Fruit fly (Drosophila melanogaster) whole organism, adult: ENCODE measurements around the gene CG2611.
A peak's percentile ranks its signal among the peaks of the same experiment; 100 is the strongest.

Experiments used
- CG11617 ChIP-seq: fragments of 200-800 bp; sonication (Bioruptor generic); optimal IDR thresholded peaks from 2 replicates; lab custom pipeline; 2017; ENCODE audit warnings: mild to moderate bottlenecking, missing biosample characterization, missing genetic modification reagents, missing genetic modification characterization
- CG12768 ChIP-seq: fragments of 200-800 bp; sonication (Bioruptor generic); optimal IDR thresholded peaks from 2 replicates; lab custom pipeline; 2017; ENCODE audit warnings: missing biosample characterization, missing genetic modification characterization, mild to moderate bottlenecking, moderate library complexity, missing genetic modification reagents
- CG14711 ChIP-seq: fragments of 200-800 bp; sonication (Bioruptor generic); optimal IDR thresholded peaks from 2 replicates; lab custom pipeline; 2018; ENCODE audit warnings: missing biosample characterization, mild to moderate bottlenecking, missing genetic modification characterization, moderate library complexity
- CG1620 ChIP-seq: fragments of 200-800 bp; sonication (Bioruptor generic); optimal IDR thresholded peaks from 2 replicates; lab custom pipeline; 2016; ENCODE audit warnings: missing biosample characterization, missing genetic modification characterization
- CG33017 ChIP-seq: fragments of 200-800 bp; sonication (Bioruptor generic); optimal IDR thresholded peaks from 2 replicates; lab custom pipeline; 2018; ENCODE audit warnings: missing biosample characterization, mild to moderate bottlenecking, missing genetic modification characterization, moderate library complexity
- CG5204 ChIP-seq: fragments of 200-800 bp; sonication (Bioruptor generic); optimal IDR thresholded peaks from 2 replicates; lab custom pipeline; 2016; ENCODE audit warnings: missing biosample characterization, missing genetic modification characterization
- CG7045 ChIP-seq: fragments of 200-800 bp; sonication (Bioruptor generic); optimal IDR thresholded peaks from 2 replicates; lab custom pipeline; 2017; ENCODE audit warnings: missing biosample characterization, mild to moderate bottlenecking, missing genetic modification characterization
- CG7101 ChIP-seq: fragments of 200-800 bp; sonication (Bioruptor generic); optimal IDR thresholded peaks from 2 replicates; lab custom pipeline; 2018; ENCODE audit warnings: missing biosample characterization, mild to moderate bottlenecking, missing genetic modification characterization, moderate library complexity
- Clk ChIP-seq: fragments of 200-800 bp; sonication (Bioruptor generic); optimal IDR thresholded peaks from 2 replicates; lab custom pipeline; 2017; ENCODE audit warnings: missing biosample characterization, missing genetic modification characterization
- Crg-1 ChIP-seq: fragments of 200-800 bp; sonication (Bioruptor generic); optimal IDR thresholded peaks from 2 replicates; lab custom pipeline; 2016; ENCODE audit warnings: missing biosample characterization, missing genetic modification characterization
- Hr96 ChIP-seq: fragments of 200-800 bp; sonication (Bioruptor generic); optimal IDR thresholded peaks from 2 replicates; lab custom pipeline; 2016; ENCODE audit warnings: missing biosample characterization, missing genetic modification characterization
- Mnt ChIP-seq: fragments of 200-800 bp; sonication (Bioruptor generic); optimal IDR thresholded peaks from 2 replicates; lab custom pipeline; 2016; ENCODE audit warnings: missing biosample characterization, mild to moderate bottlenecking, missing genetic modification characterization
- bab1 ChIP-seq: fragments of 200-800 bp; sonication (Bioruptor generic); optimal IDR thresholded peaks from 3 replicates; lab custom pipeline; 2019; ENCODE audit warnings: missing biosample characterization, mild to moderate bottlenecking, missing genetic modification characterization, moderate library complexity
- cic ChIP-seq: fragments of 200-800 bp; sonication (Bioruptor generic); optimal IDR thresholded peaks from 2 replicates; lab custom pipeline; 2017; ENCODE audit warnings: missing biosample characterization, mild to moderate bottlenecking, missing genetic modification characterization, moderate library complexity
- cnc ChIP-seq, 2 experiments: fragments of >200 bp; optimal IDR thresholded peaks; 2 replicates each; lab custom pipeline; 2017
- kay ChIP-seq: fragments of 200-800 bp; sonication (Bioruptor generic); peaks from one replicate; lab custom pipeline; 2016; ENCODE audit warnings: missing biosample characterization, missing genetic modification characterization, borderline replicate concordance
- ovo ChIP-seq: fragments of 200-800 bp; sonication (Bioruptor generic); optimal IDR thresholded peaks from 2 replicates; lab custom pipeline; 2016; ENCODE audit warnings: missing biosample characterization, missing genetic modification characterization
- pad ChIP-seq: fragments of 200-800 bp; sonication (Bioruptor generic); optimal IDR thresholded peaks from 3 replicates; lab custom pipeline; 2017; ENCODE audit warnings: missing biosample characterization, missing genetic modification characterization, mild to moderate bottlenecking, moderate library complexity, missing genetic modification reagents
- tj ChIP-seq: fragments of 200-800 bp; sonication (Bioruptor generic); optimal IDR thresholded peaks from 3 replicates; lab custom pipeline; 2017; ENCODE audit warnings: missing biosample characterization, mild to moderate bottlenecking, missing genetic modification characterization, moderate library complexity
- toe ChIP-seq: fragments of 200-800 bp; sonication (Bioruptor generic); optimal IDR thresholded peaks from 2 replicates; lab custom pipeline; 2016; ENCODE audit warnings: missing biosample characterization, missing genetic modification characterization

CG2611 gene

DNA sequence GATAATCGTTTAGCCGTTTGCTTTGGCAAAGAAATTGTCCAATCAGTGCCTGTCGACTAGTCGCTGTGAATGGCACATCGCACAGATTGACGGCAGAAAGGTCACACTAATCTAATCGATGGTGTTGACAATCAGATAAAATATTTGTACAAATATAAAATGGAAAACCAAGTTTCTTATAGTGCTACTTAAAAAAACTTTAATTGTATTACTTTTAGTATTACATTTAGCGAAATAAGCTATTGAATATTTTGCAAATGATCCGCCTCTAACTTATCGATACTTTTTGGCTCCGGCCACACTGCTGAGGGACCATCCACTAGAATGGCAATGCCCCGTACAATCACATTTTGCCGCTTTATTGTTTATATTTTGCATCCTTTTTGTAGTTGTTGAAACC is 6.1 kb downstream of the CG2611 start, which contains the start of the genes brun and CG2614:
Gene brun (minus strand): TSS at position 69 of the 400 bp plus-strand sequence.
Gene CG2614 (plus strand): TSS at position 317 of the 400 bp plus-strand sequence.
- TF ChIP-seq CG7101 (tag; lab: Kevin White, UChicago) (peak; percentile 78), Hr96 (GFP tag; lab: Kevin White, UChicago) (no peak), Crg-1 (GFP tag; lab: Kevin White, UChicago) (peak; percentile 24), bab1 (peak; percentile 74), Mnt (GFP tag; lab: Kevin White, UChicago) (peak; percentile 64), CG7045 (GFP tag; lab: Kevin White, UChicago) (peak; percentile 42), CG5204 (GFP tag; lab: Kevin White, UChicago) (no peak), CG12768 (peak; percentile 49), ovo (GFP tag; lab: Kevin White, UChicago) (peak; percentile 2), toe (GFP tag; lab: Kevin White, UChicago) (peak; percentile 79), CG11617 (GFP tag; lab: Kevin White, UChicago) (peak; percentile 70), CG33017 (tag; lab: Kevin White, UChicago) (peak; percentile 5), Clk (GFP tag; lab: Kevin White, UChicago) (peak; percentile 41), cic (no peak), kay (GFP tag; lab: Kevin White, UChicago) (no peak), tj (GFP tag; lab: Kevin White, UChicago) (peak; percentile 51), CG14711 (tag; lab: Kevin White, UChicago) (peak; percentile 69), pad (GFP tag; lab: Kevin White, UChicago) (peak; percentile 37), CG1620 (peak; percentile 78), cnc (optimal IDR thresholded peaks at IDR 0.05; lab: Kevin White, UChicago) (no peak)

dm6 chr2L:20661071-20661470 is 11.1 kb downstream of the CG2611 start:
- TF ChIP-seq pad (GFP tag; lab: Kevin White, UChicago) (no peak), kay (GFP tag; lab: Kevin White, UChicago) (no peak), toe (GFP tag; lab: Kevin White, UChicago) (no peak), cic (no peak)

DNA sequence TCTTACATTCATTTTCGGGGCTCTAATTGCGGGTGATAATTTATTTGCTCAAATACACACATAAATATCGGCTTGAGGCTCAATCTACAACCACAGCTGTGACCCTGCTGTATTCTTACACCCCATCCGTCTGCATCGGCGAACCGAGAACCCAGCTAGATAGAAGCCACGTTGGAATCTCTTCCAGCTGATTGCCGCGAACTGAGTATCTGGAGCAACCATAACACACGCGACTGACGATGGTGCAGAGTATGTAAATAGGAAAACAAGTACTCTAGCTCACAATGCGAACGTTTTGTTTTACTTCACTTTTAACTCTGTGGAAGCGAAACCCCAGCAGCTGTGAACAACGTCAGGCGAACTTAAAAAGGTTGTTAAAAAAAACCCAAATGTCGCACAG is 14.4 kb downstream of the CG2611 start:
- TF ChIP-seq CG33017 (tag; lab: Kevin White, UChicago) (no peak), CG12768 (no peak), cic (no peak), ovo (GFP tag; lab: Kevin White, UChicago) (no peak), kay (GFP tag; lab: Kevin White, UChicago) (no peak), pad (GFP tag; lab: Kevin White, UChicago) (no peak), bab1 (no peak), toe (GFP tag; lab: Kevin White, UChicago) (no peak), CG1620 (no peak), tj (GFP tag; lab: Kevin White, UChicago) (no peak), Hr96 (GFP tag; lab: Kevin White, UChicago) (no peak), Clk (GFP tag; lab: Kevin White, UChicago) (no peak)

DNA sequence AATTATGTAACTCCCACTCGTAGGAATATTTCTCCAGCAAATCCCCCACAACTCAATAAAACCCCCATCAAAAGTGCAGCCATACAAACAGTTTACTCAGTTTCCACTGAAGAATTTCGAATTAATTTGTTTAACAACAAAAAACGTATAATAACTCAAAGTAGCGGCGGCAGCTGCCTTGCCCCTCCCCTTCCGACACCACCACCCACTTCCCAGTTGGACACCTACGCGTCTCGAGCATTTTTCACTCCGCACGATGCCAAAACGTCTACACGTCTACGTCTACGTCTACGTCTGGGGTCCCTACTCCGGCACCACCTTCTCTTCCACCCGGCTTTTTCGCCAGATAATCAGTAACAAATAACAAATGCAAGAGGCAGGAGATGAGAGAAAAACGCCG is 21.2 kb downstream of the CG2611 start:
- TF ChIP-seq kay (GFP tag; lab: Kevin White, UChicago), result no peak
- no peak for TF ChIP-seq CG12768
- no peak for TF ChIP-seq CG33017 (tag; lab: Kevin White, UChicago)

DNA sequence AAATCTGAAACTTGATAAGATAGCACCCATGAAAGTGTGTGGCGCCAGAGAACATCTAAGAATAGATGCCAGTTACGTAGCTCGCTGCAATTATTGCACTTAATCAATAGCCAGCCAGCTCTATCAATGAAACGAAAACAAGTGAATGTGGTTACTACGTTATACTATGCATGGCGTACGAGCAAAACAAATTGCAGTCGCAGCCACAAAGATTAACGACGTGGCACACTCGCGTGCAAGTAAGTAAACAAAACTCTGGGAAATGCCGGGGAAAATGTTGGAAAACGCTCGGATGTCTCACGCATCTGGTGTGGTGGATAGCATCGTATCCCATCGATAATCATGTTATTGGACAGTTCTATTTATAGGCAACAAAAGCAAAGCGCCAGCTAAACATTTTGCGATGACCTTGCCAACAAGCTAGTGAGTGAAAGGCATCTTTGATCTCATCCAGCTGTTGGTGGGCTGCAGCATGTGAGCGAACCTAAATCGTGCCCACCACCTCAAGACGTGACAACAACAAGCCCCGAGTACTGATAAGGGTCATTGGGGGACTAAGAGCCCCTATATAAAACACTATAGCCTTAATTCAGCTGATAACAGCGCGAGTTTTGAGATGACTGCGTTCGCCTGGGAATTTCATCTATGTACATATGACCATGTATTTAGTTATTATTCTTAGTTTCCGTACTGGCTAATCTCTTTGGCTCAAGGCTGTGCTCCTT is 23.9 kb downstream of the CG2611 start:
- TF ChIP-seq CG1620 (no peak), Mnt (GFP tag; lab: Kevin White, UChicago) (peak; percentile 19), Hr96 (GFP tag; lab: Kevin White, UChicago) (peak; percentile 37), Crg-1 (GFP tag; lab: Kevin White, UChicago) (no peak), Clk (GFP tag; lab: Kevin White, UChicago) (no peak), CG5204 (GFP tag; lab: Kevin White, UChicago) (no peak), CG33017 (tag; lab: Kevin White, UChicago) (peak; percentile 4), cic (peak; percentile 100), CG12768 (no peak), kay (GFP tag; lab: Kevin White, UChicago) (no peak), bab1 (no peak), tj (GFP tag; lab: Kevin White, UChicago) (peak; percentile 31), CG14711 (tag; lab: Kevin White, UChicago) (no peak), CG7101 (tag; lab: Kevin White, UChicago) (no peak), toe (GFP tag; lab: Kevin White, UChicago) (no peak), CG11617 (GFP tag; lab: Kevin White, UChicago) (no peak), CG7045 (GFP tag; lab: Kevin White, UChicago) (no peak), pad (GFP tag; lab: Kevin White, UChicago) (no peak), cnc (optimal IDR thresholded peaks at IDR 0.05; lab: Kevin White, UChicago) (no peak), ovo (GFP tag; lab: Kevin White, UChicago) (no peak)

DNA sequence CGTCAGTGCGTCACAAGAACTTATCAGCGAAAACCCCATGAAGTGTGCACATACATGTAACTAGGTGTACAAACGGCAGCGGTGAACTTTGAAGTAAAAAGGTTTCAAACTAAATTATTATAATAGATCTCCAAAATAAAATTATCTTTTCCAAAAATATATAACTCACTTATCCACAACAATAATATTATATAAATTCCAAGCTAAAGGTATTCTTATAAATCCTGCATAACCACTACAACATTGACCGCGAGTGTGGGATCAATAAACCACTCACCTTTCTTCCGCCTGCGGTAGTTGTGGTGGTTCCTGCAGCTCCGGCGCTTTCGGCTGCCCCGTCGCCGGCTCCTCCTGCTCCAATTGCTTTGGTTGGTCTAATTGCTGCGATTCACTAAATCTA is 24.7 kb downstream of the CG2611 start:
- no peak for TF ChIP-seq cic
- no peak for TF ChIP-seq Hr96 (GFP tag; lab: Kevin White, UChicago)
- peak; percentile 59 for TF ChIP-seq CG33017 (tag; lab: Kevin White, UChicago)
- TF ChIP-seq CG12768, result peak; percentile 72
- TF ChIP-seq cnc (optimal IDR thresholded peaks at IDR 0.05; lab: Kevin White, UChicago), result no peak
- peak; percentile 12 for TF ChIP-seq pad (GFP tag; lab: Kevin White, UChicago)
- TF ChIP-seq CG5204 (GFP tag; lab: Kevin White, UChicago), result no peak
- peak; percentile 49 for TF ChIP-seq CG14711 (tag; lab: Kevin White, UChicago)
- TF ChIP-seq ovo (GFP tag; lab: Kevin White, UChicago), result no peak
- no peak for TF ChIP-seq CG1620
- no peak for TF ChIP-seq kay (GFP tag; lab: Kevin White, UChicago)
- TF ChIP-seq Mnt (GFP tag; lab: Kevin White, UChicago), result peak; percentile 7
- peak; percentile 54 for TF ChIP-seq Clk (GFP tag; lab: Kevin White, UChicago)
- TF ChIP-seq CG7045 (GFP tag; lab: Kevin White, UChicago), result peak; percentile 17
- TF ChIP-seq toe (GFP tag; lab: Kevin White, UChicago), result no peak
- TF ChIP-seq bab1, result no peak
- TF ChIP-seq CG11617 (GFP tag; lab: Kevin White, UChicago), result no peak
- TF ChIP-seq Crg-1 (GFP tag; lab: Kevin White, UChicago), result no peak
- TF ChIP-seq CG7101 (tag; lab: Kevin White, UChicago), result peak; percentile 68
